Fruit fly (Drosophila melanogaster) whole organism, embryonic: ENCODE results near the gene Usp1.
A peak's percentile ranks its signal among the peaks of the same experiment; 100 is the strongest.

Experiments
- Abd-B ChIP-seq: fragments of 200-800 bp; sonication (Bioruptor generic); optimal IDR thresholded peaks from 2 replicates; lab custom pipeline; 2018; ENCODE audit warnings: missing biosample characterization, mild to moderate bottlenecking, missing genetic modification characterization, moderate library complexity
- CG10274 ChIP-seq: fragments of 200-800 bp; sonication (Bioruptor generic); optimal IDR thresholded peaks from 3 replicates; lab custom pipeline; 2017; ENCODE audit warnings: missing biosample characterization, mild to moderate bottlenecking, missing genetic modification characterization
- CG12236 ChIP-seq: fragments of 200-800 bp; sonication (Bioruptor generic); optimal IDR thresholded peaks from 2 replicates; lab custom pipeline; 2016; ENCODE audit warnings: missing biosample characterization, missing genetic modification characterization
- CG12769 ChIP-seq: fragments of 200-800 bp; sonication (Bioruptor generic); optimal IDR thresholded peaks from 2 replicates; lab custom pipeline; 2019; ENCODE audit warnings: missing biosample characterization, mild to moderate bottlenecking, missing genetic modification characterization, moderate library complexity
- CG14014 ChIP-seq: fragments of 200-800 bp; sonication (Bioruptor generic); IDR thresholded peaks from 2 replicates; pipeline ENCODE4 v1.3.6; 2022; ENCODE audit warnings: missing biosample characterization, missing genetic modification characterization
- CG14441 ChIP-seq: fragments of 200-800 bp; sonication (Bioruptor generic); IDR thresholded peaks from 2 replicates; pipeline ENCODE4 v1.3.6; 2022; ENCODE audit warnings: missing biosample characterization, missing genetic modification characterization
- CG15696 ChIP-seq: fragments of 200-800 bp; sonication (Bioruptor generic); optimal IDR thresholded peaks from 2 replicates; lab custom pipeline; 2019; ENCODE audit warnings: missing biosample characterization, mild to moderate bottlenecking, missing genetic modification characterization, moderate library complexity
- CG17328 ChIP-seq: fragments of 200-800 bp; sonication (Bioruptor generic); IDR thresholded peaks from 2 replicates; pipeline ENCODE4 v1.3.6; 2022; ENCODE audit warnings: missing biosample characterization, missing genetic modification characterization
- CG17385 ChIP-seq: fragments of 200-800 bp; sonication (Bioruptor generic); optimal IDR thresholded peaks from 3 replicates; lab custom pipeline; 2018; ENCODE audit warnings: missing biosample characterization, mild to moderate bottlenecking, missing genetic modification characterization
- CG2678 ChIP-seq: fragments of 200-800 bp; sonication (Bioruptor generic); optimal IDR thresholded peaks from 3 replicates; lab custom pipeline; 2019; ENCODE audit warnings: missing biosample characterization, mild to moderate bottlenecking, missing genetic modification characterization, moderate library complexity
- CG2889 ChIP-seq: fragments of 200-800 bp; sonication (Bioruptor generic); IDR thresholded peaks from 3 replicates; pipeline ENCODE4 v1.3.6; 2022; ENCODE audit warnings: missing biosample characterization, missing genetic modification characterization
- CG30431 ChIP-seq: fragments of 200-800 bp; sonication (Bioruptor generic); optimal IDR thresholded peaks from 2 replicates; lab custom pipeline; 2017; ENCODE audit warnings: missing biosample characterization, missing genetic modification characterization
- CG32767 ChIP-seq: fragments of 200-800 bp; sonication (Bioruptor generic); IDR thresholded peaks from 2 replicates; pipeline ENCODE4 v1.3.6; 2022; ENCODE audit warnings: missing biosample characterization, missing genetic modification characterization
- CG34224 ChIP-seq: fragments of 200-800 bp; sonication (Bioruptor generic); IDR thresholded peaks from 3 replicates; pipeline ENCODE4 v1.3.6; 2022; ENCODE audit warnings: missing biosample characterization, missing genetic modification characterization; ENCODE audit not compliant: partially characterized antibody
- CG43689 ChIP-seq: fragments of 200-800 bp; sonication (Bioruptor generic); IDR thresholded peaks from 2 replicates; pipeline ENCODE4 v1.3.6; 2022; ENCODE audit warnings: missing biosample characterization, missing genetic modification characterization
- CG4730 ChIP-seq: fragments of 200-800 bp; sonication (Bioruptor generic); IDR thresholded peaks from 2 replicates; pipeline ENCODE4 v1.3.6; 2022; ENCODE audit warnings: missing biosample characterization, missing genetic modification characterization
- CG8765 ChIP-seq: fragments of 200-800 bp; sonication (Bioruptor generic); IDR thresholded peaks from 2 replicates; pipeline ENCODE4 v1.3.6; 2022; ENCODE audit warnings: missing biosample characterization, missing genetic modification characterization
- Dad ChIP-seq: fragments of 200-800 bp; sonication (Bioruptor generic); optimal IDR thresholded peaks from 3 replicates; lab custom pipeline; 2016; ENCODE audit warnings: missing biosample characterization, missing genetic modification characterization
- Dp ChIP-seq: fragments of 200-800 bp; sonication (Bioruptor generic); optimal IDR thresholded peaks from 2 replicates; lab custom pipeline; 2018; ENCODE audit warnings: missing biosample characterization, mild to moderate bottlenecking, missing genetic modification characterization, moderate library complexity
- Fer2 ChIP-seq: fragments of 200-800 bp; sonication (Bioruptor generic); optimal IDR thresholded peaks from 2 replicates; lab custom pipeline; 2018; ENCODE audit warnings: missing biosample characterization, mild to moderate bottlenecking, missing genetic modification characterization, moderate library complexity
- Hey ChIP-seq: fragments of 200-800 bp; sonication (Bioruptor generic); optimal IDR thresholded peaks from 3 replicates; lab custom pipeline; 2018; ENCODE audit warnings: missing biosample characterization, mild to moderate bottlenecking, missing genetic modification characterization
- Kr ChIP-seq: fragments of 200-800 bp; sonication (Bioruptor generic); optimal IDR thresholded peaks from 2 replicates; lab custom pipeline; 2017; ENCODE audit warnings: missing biosample characterization, mild to moderate bottlenecking, missing genetic modification characterization
- Mad ChIP-seq: fragments of 200-800 bp; sonication (Bioruptor generic); optimal IDR thresholded peaks from 2 replicates; lab custom pipeline; 2016; ENCODE audit warnings: missing biosample characterization, missing genetic modification characterization
- Pdp1 ChIP-seq, 2 experiments: fragments of 200-800 bp; sonication (Bioruptor generic); optimal IDR thresholded peaks; 3 replicates each; lab custom pipeline; 2016; ENCODE audit warnings: missing biosample characterization in 2 of 2, missing genetic modification characterization in 2 of 2, mild to moderate bottlenecking in 1 of 2, moderate library complexity in 1 of 2
- Rx ChIP-seq: fragments of 200-800 bp; sonication (Bioruptor generic); IDR thresholded peaks from 2 replicates; pipeline ENCODE4 v1.3.6; 2022; ENCODE audit warnings: missing biosample characterization, missing genetic modification characterization
- Side ChIP-seq: fragments of 200-800 bp; sonication (Bioruptor generic); optimal IDR thresholded peaks from 2 replicates; lab custom pipeline; 2016; ENCODE audit warnings: missing biosample characterization, missing genetic modification characterization
- Sox102F ChIP-seq: fragments of 200-800 bp; sonication (Bioruptor generic); optimal IDR thresholded peaks from 2 replicates; lab custom pipeline; 2018; ENCODE audit warnings: missing biosample characterization, mild to moderate bottlenecking, missing genetic modification characterization, moderate library complexity
- Taf1 ChIP-seq: fragments of 200-800 bp; sonication (Bioruptor generic); IDR thresholded peaks from 2 replicates; pipeline ENCODE4 v1.3.6; 2022; ENCODE audit warnings: missing biosample characterization, missing genetic modification characterization
- Xrp1 ChIP-seq: fragments of 200-800 bp; sonication (Bioruptor generic); IDR thresholded peaks from 2 replicates; pipeline ENCODE4 v1.3.6; 2022; ENCODE audit warnings: missing biosample characterization, missing genetic modification characterization
- abd-A ChIP-seq: fragments of 200-800 bp; sonication (Bioruptor generic); optimal IDR thresholded peaks from 3 replicates; lab custom pipeline; 2019; ENCODE audit warnings: missing biosample characterization, mild to moderate bottlenecking, missing genetic modification characterization, moderate library complexity
- amos ChIP-seq: fragments of 200-800 bp; sonication (Bioruptor generic); IDR thresholded peaks from 2 replicates; pipeline ENCODE4 v1.3.6; 2022; ENCODE audit warnings: missing biosample characterization, missing genetic modification characterization; ENCODE audit not compliant: partially characterized antibody
- crp ChIP-seq, 2 experiments: fragments of 200-800 bp; sonication (Bioruptor generic); optimal IDR thresholded peaks; 2 replicates in 1 of 2; 3 replicates in 1 of 2; lab custom pipeline; 2017; ENCODE audit warnings: missing biosample characterization in 2 of 2, missing genetic modification characterization in 2 of 2, mild to moderate bottlenecking in 1 of 2, moderate library complexity in 1 of 2
- danr ChIP-seq: fragments of 200-800 bp; sonication (Bioruptor generic); IDR thresholded peaks from 2 replicates; pipeline ENCODE4 v1.3.6; 2022; ENCODE audit warnings: missing biosample characterization, missing genetic modification characterization
- dimm ChIP-seq: fragments of 200-800 bp; sonication (Bioruptor generic); IDR thresholded peaks from 2 replicates; pipeline ENCODE4 v1.3.6; 2022; ENCODE audit warnings: missing biosample characterization, missing genetic modification characterization
- dmrt11E ChIP-seq: fragments of 200-800 bp; sonication (Bioruptor generic); optimal IDR thresholded peaks from 3 replicates; lab custom pipeline; 2018; ENCODE audit warnings: missing biosample characterization, mild to moderate bottlenecking, missing genetic modification characterization, moderate library complexity
- grn ChIP-seq: fragments of 200-800 bp; sonication (Bioruptor generic); optimal IDR thresholded peaks from 3 replicates; lab custom pipeline; 2017; ENCODE audit warnings: missing biosample characterization, missing genetic modification characterization
- ham ChIP-seq: fragments of 200-800 bp; sonication (Bioruptor generic); IDR thresholded peaks from 2 replicates; pipeline ENCODE4 v1.3.6; 2022; ENCODE audit warnings: missing biosample characterization, missing genetic modification characterization
- kni ChIP-seq: fragments of 200-800 bp; sonication (Bioruptor generic); optimal IDR thresholded peaks from 3 replicates; lab custom pipeline; 2017; ENCODE audit warnings: mild to moderate bottlenecking, missing biosample characterization, missing genetic modification reagents, missing genetic modification characterization
- lab ChIP-seq: fragments of 200-800 bp; sonication (Bioruptor generic); optimal IDR thresholded peaks from 3 replicates; lab custom pipeline; 2017; ENCODE audit warnings: missing biosample characterization, missing genetic modification characterization, mild to moderate bottlenecking, moderate library complexity, missing genetic modification reagents
- lov ChIP-seq, 2 experiments: fragments of 200-800 bp in 1 of 2; fragments of >200 bp in 1 of 2; sonication (Bioruptor generic) in 1 of 2; IDR thresholded peaks in 1 of 2; optimal IDR thresholded peaks in 1 of 2; 2 replicates in 1 of 2; 3 replicates in 1 of 2; pipeline versions ENCODE4 v1.3.6 to Lab custom; 2017 to 2022; ENCODE audit warnings: missing biosample characterization in 1 of 2, missing genetic modification characterization in 1 of 2
- oc ChIP-seq: fragments of 200-800 bp; sonication (Bioruptor generic); optimal IDR thresholded peaks from 2 replicates; lab custom pipeline; 2018; ENCODE audit warnings: missing biosample characterization, mild to moderate bottlenecking, missing genetic modification characterization, moderate library complexity
- pnt ChIP-seq: fragments of 200-800 bp; sonication (Bioruptor generic); optimal IDR thresholded peaks from 3 replicates; lab custom pipeline; 2016; ENCODE audit warnings: missing biosample characterization, missing genetic modification characterization
- ranshi ChIP-seq: fragments of 200-800 bp; sonication (Bioruptor generic); IDR thresholded peaks from 2 replicates; pipeline ENCODE4 v1.3.6; 2022; ENCODE audit warnings: missing biosample characterization, missing genetic modification characterization
- run ChIP-seq: fragments of 200-800 bp; sonication (Bioruptor generic); optimal IDR thresholded peaks from 3 replicates; lab custom pipeline; 2018; ENCODE audit warnings: missing biosample characterization, mild to moderate bottlenecking, missing genetic modification characterization
- scrt ChIP-seq: fragments of 200-800 bp; sonication (Bioruptor generic); optimal IDR thresholded peaks from 2 replicates; lab custom pipeline; 2018; ENCODE audit warnings: missing biosample characterization, mild to moderate bottlenecking, missing genetic modification characterization, moderate library complexity
- trem ChIP-seq: fragments of 200-800 bp; optimal IDR thresholded peaks from 3 replicates; lab custom pipeline; 2019; ENCODE audit warnings: missing biosample characterization, mild to moderate bottlenecking, missing genetic modification characterization, moderate library complexity
- tx ChIP-seq: fragments of 200-800 bp; sonication (Bioruptor generic); optimal IDR thresholded peaks from 2 replicates; lab custom pipeline; 2016; ENCODE audit warnings: missing biosample characterization, missing genetic modification characterization

The Usp1 gene

dm6 chr3R:29204612-29205480 lies 24.1 kb upstream of the Usp1 start (continued):
- TF ChIP-seq Rx (GFP tag; lab: Robert Waterston, UW) (peak; percentile 79), Hey (tag; lab: Kevin White, UChicago) (no peak), CG12236 (peak; percentile 64), Kr (no peak), Dad (GFP tag; lab: Kevin White, UChicago) (peak; percentile 33), scrt (GFP tag; lab: Kevin White, UChicago) (peak; percentile 35), Dp (GFP tag; lab: Kevin White, UChicago) (no peak), Pdp1 (GFP tag; optimal IDR thresholded peaks at IDR 0.05; lab: Kevin White, UChicago) (peak; percentile 71 to 75), CG17328 (GFP tag; lab: Robert Waterston, UW) (peak; percentile 77), dmrt11E (tag; lab: Kevin White, UChicago) (peak; percentile 76), CG2889 (no peak), tx (GFP tag; lab: Kevin White, UChicago) (peak; percentile 62), amos (GFP tag; lab: Robert Waterston, UW) (no peak), lab (GFP tag; lab: Kevin White, UChicago) (peak; percentile 76), dimm (GFP tag; lab: Robert Waterston, UW) (peak; percentile 60; the same call in 1 of the 2 replicates), Mad (peak; percentile 45), Taf1 (GFP tag; lab: Robert Waterston, UW) (no peak), CG15696 (tag; lab: Kevin White, UChicago) (peak; percentile 51), CG14014 (GFP tag; lab: Robert Waterston, UW) (0 out of 2 replicates have a peak, but pooled peaks have one; percentile 11), abd-A (tag; lab: Kevin White, UChicago) (no peak), grn (GFP tag; lab: Kevin White, UChicago) (no peak), lov (optimal IDR thresholded peaks at IDR 0.05; lab: Kevin White, UChicago) (no peak), lov (GFP tag; IDR thresholded peaks at IDR 0.05; lab: Robert Waterston, UW) (peak; percentile 65; the same call in 1 of the 3 replicates), CG43689 (GFP tag; lab: Robert Waterston, UW) (no peak), CG2678 (tag; lab: Kevin White, UChicago) (peak; percentile 84), CG4730 (peak; percentile 40), CG10274 (peak; percentile 13), Side (GFP tag; lab: Kevin White, UChicago) (peak; percentile 71), CG30431 (GFP tag; lab: Kevin White, UChicago) (peak; percentile 68), oc (tag; lab: Kevin White, UChicago) (peak; percentile 86), CG17385 (peak; percentile 66), kni (GFP tag; lab: Kevin White, UChicago) (peak; percentile 15), CG8765 (GFP tag; lab: Robert Waterston, UW) (no peak; the same call in 1 of the 2 replicates), CG14441 (GFP tag; lab: Robert Waterston, UW) (peak; percentile 69), Fer2 (tag; lab: Kevin White, UChicago) (peak; percentile 21), CG32767 (GFP tag; lab: Robert Waterston, UW) (peak; percentile 65), pnt (GFP tag; lab: Kevin White, UChicago) (peak; percentile 64), CG34224 (GFP tag; lab: Robert Waterston, UW) (no peak), run (tag; lab: Kevin White, UChicago) (peak; percentile 65), CG12769 (tag; lab: Kevin White, UChicago) (peak; percentile 71), crp (GFP tag; optimal IDR thresholded peaks at IDR 0.05; lab: Kevin White, UChicago) (peak in 1 of 2 experiments; percentile 22), Xrp1 (GFP tag; lab: Robert Waterston, UW) (peak; percentile 89), ranshi (GFP tag; lab: Robert Waterston, UW) (peak; percentile 72; the same call in 1 of the 2 replicates), danr (GFP tag; lab: Robert Waterston, UW) (peak; percentile 56), Abd-B (GFP tag; lab: Kevin White, UChicago) (peak; percentile 75), Sox102F (GFP tag; lab: Kevin White, UChicago) (peak; percentile 90), trem (tag; lab: Kevin White, UChicago) (peak; percentile 74), ham (GFP tag; lab: Robert Waterston, UW) (no peak)
